Fruit fly (Drosophila melanogaster) whole organism, embryonic: ENCODE data around the gene Hip1.
A peak's percentile ranks its signal among the peaks of the same experiment; 100 is the strongest.

Experiments used
- ATbp ChIP-seq: fragments of 200-800 bp; sonication (Bioruptor generic); optimal IDR thresholded peaks from 2 replicates; lab custom pipeline; 2017; ENCODE audit warnings: missing biosample characterization, mild to moderate bottlenecking, missing genetic modification characterization, missing genetic modification reagents
- Blimp-1 ChIP-seq: fragments of 200-800 bp; sonication (Bioruptor generic); optimal IDR thresholded peaks from 3 replicates; lab custom pipeline; 2018; ENCODE audit warnings: missing biosample characterization, missing genetic modification characterization, mild to moderate bottlenecking, moderate library complexity, missing genetic modification reagents
- CG12104 ChIP-seq: fragments of 200-800 bp; sonication (Bioruptor generic); optimal IDR thresholded peaks from 3 replicates; lab custom pipeline; 2016; ENCODE audit warnings: missing biosample characterization, missing genetic modification characterization
- CG12769 ChIP-seq: fragments of 200-800 bp; sonication (Bioruptor generic); optimal IDR thresholded peaks from 2 replicates; lab custom pipeline; 2019; ENCODE audit warnings: missing biosample characterization, mild to moderate bottlenecking, missing genetic modification characterization, moderate library complexity
- CG15696 ChIP-seq: fragments of 200-800 bp; sonication (Bioruptor generic); optimal IDR thresholded peaks from 2 replicates; lab custom pipeline; 2019; ENCODE audit warnings: missing biosample characterization, mild to moderate bottlenecking, missing genetic modification characterization, moderate library complexity
- CG17912 ChIP-seq: fragments of 200-800 bp; sonication (Bioruptor generic); optimal IDR thresholded peaks from 2 replicates; lab custom pipeline; 2018; ENCODE audit warnings: missing biosample characterization, mild to moderate bottlenecking, missing genetic modification characterization
- CG30020 ChIP-seq: fragments of 200-800 bp; optimal IDR thresholded peaks from 2 replicates; lab custom pipeline; 2019; ENCODE audit warnings: missing biosample characterization, mild to moderate bottlenecking, missing genetic modification characterization, moderate library complexity
- CG30403 ChIP-seq: fragments of 200-800 bp; sonication (Bioruptor generic); optimal IDR thresholded peaks from 3 replicates; lab custom pipeline; 2016; ENCODE audit warnings: missing biosample characterization, missing genetic modification characterization
- CG3407 ChIP-seq: fragments of 200-800 bp; sonication (Bioruptor generic); optimal IDR thresholded peaks from 2 replicates; lab custom pipeline; 2018; ENCODE audit warnings: missing biosample characterization, mild to moderate bottlenecking, missing genetic modification characterization
- CG3726 ChIP-seq: fragments of 200-800 bp; sonication (Bioruptor generic); IDR thresholded peaks from 3 replicates; pipeline ENCODE4, ENCODE4 v1.3.6; 2022; ENCODE audit warnings: missing biosample characterization, missing genetic modification characterization
- CG5953 ChIP-seq: fragments of 200-800 bp; sonication (Bioruptor generic); IDR thresholded peaks from 2 replicates; pipeline ENCODE4 v1.3.6; 2022; ENCODE audit warnings: missing biosample characterization, missing genetic modification characterization
- CG6254 ChIP-seq: fragments of 200-800 bp; sonication (Bioruptor generic); optimal IDR thresholded peaks from 3 replicates; lab custom pipeline; 2017; ENCODE audit warnings: mild to moderate bottlenecking, missing biosample characterization, missing genetic modification reagents, missing genetic modification characterization
- CG6854 ChIP-seq: fragments of 200-800 bp; sonication (Bioruptor generic); optimal IDR thresholded peaks from 3 replicates; lab custom pipeline; 2017; ENCODE audit warnings: missing biosample characterization, mild to moderate bottlenecking, missing genetic modification characterization
- CG7987 ChIP-seq: fragments of 200-800 bp; sonication (Bioruptor generic); optimal IDR thresholded peaks from 2 replicates; lab custom pipeline; 2018; ENCODE audit warnings: missing biosample characterization, mild to moderate bottlenecking, missing genetic modification characterization, moderate library complexity
- CG8290 ChIP-seq, 3 experiments: fragments of 200-800 bp; sonication (Bioruptor generic); optimal IDR thresholded peaks; 2 replicates each; lab custom pipeline; 2016 to 2019; ENCODE audit warnings: missing biosample characterization in 3 of 3, missing genetic modification characterization in 3 of 3, mild to moderate bottlenecking in 2 of 3, moderate library complexity in 1 of 3
- CHES-1-like ChIP-seq: fragments of 200-800 bp; sonication (Bioruptor generic); optimal IDR thresholded peaks from 2 replicates; lab custom pipeline; 2016; ENCODE audit warnings: missing biosample characterization, missing genetic modification characterization
- CrebB ChIP-seq: fragments of 200-800 bp; sonication (Bioruptor generic); optimal IDR thresholded peaks from 3 replicates; lab custom pipeline; 2018; ENCODE audit warnings: missing biosample characterization, mild to moderate bottlenecking, missing genetic modification characterization
- Doc3 ChIP-seq: fragments of 200-800 bp; sonication (Bioruptor generic); IDR thresholded peaks from 3 replicates; pipeline ENCODE4 v1.3.6; 2022; ENCODE audit warnings: missing biosample characterization, missing genetic modification characterization; ENCODE audit not compliant: partially characterized antibody
- Elba2 ChIP-seq: fragments of 200-800 bp; sonication (Bioruptor generic); optimal IDR thresholded peaks from 3 replicates; lab custom pipeline; 2016; ENCODE audit warnings: missing biosample characterization, missing genetic modification characterization
- Fer2 ChIP-seq: fragments of 200-800 bp; sonication (Bioruptor generic); optimal IDR thresholded peaks from 2 replicates; lab custom pipeline; 2018; ENCODE audit warnings: missing biosample characterization, mild to moderate bottlenecking, missing genetic modification characterization, moderate library complexity
- Hsf ChIP-seq: fragments of 200-800 bp; sonication (Bioruptor generic); optimal IDR thresholded peaks from 3 replicates; lab custom pipeline; 2016; ENCODE audit warnings: missing biosample characterization, missing genetic modification characterization
- Six4 ChIP-seq: fragments of 200-800 bp; sonication (Bioruptor generic); optimal IDR thresholded peaks from 2 replicates; lab custom pipeline; 2016; ENCODE audit warnings: missing biosample characterization, missing genetic modification characterization
- Sry-β ChIP-seq: fragments of 200-800 bp; sonication (Bioruptor generic); optimal IDR thresholded peaks from 2 replicates; lab custom pipeline; 2018; ENCODE audit warnings: missing biosample characterization, mild to moderate bottlenecking, missing genetic modification characterization, moderate library complexity
- Stat92E ChIP-seq, 3 experiments: fragments of >200 bp in 2 of 3; fragments of 200-800 bp in 1 of 3; sonication (Bioruptor generic) in 1 of 3; optimal IDR thresholded peaks; 2 replicates each; lab custom pipeline; 2017 to 2019; ENCODE audit warnings: missing biosample characterization in 3 of 3, missing genetic modification characterization in 3 of 3, mild to moderate bottlenecking in 1 of 3, moderate library complexity in 1 of 3
- Vsx1 ChIP-seq: fragments of 200-800 bp; sonication (Bioruptor generic); optimal IDR thresholded peaks from 2 replicates; lab custom pipeline; 2017; ENCODE audit warnings: missing biosample characterization, mild to moderate bottlenecking, missing genetic modification characterization, missing genetic modification reagents
- Xrp1 ChIP-seq: fragments of 200-800 bp; sonication (Bioruptor generic); IDR thresholded peaks from 2 replicates; pipeline ENCODE4 v1.3.6; 2022; ENCODE audit warnings: missing biosample characterization, missing genetic modification characterization
- ara ChIP-seq: fragments of 200-800 bp; sonication (Bioruptor generic); IDR thresholded peaks from 2 replicates; pipeline ENCODE4 v1.3.6; 2022; ENCODE audit warnings: missing biosample characterization, missing genetic modification characterization
- bab2 ChIP-seq: fragments of 200-800 bp; sonication (Bioruptor generic); optimal IDR thresholded peaks from 2 replicates; lab custom pipeline; 2016; ENCODE audit warnings: missing biosample characterization, missing genetic modification characterization
- dpn ChIP-seq, 2 experiments: fragments of 200-800 bp; sonication (Bioruptor generic); optimal IDR thresholded peaks; 3 replicates each; lab custom pipeline; 2016; ENCODE audit warnings: missing biosample characterization in 2 of 2, missing genetic modification characterization in 2 of 2
- hkb ChIP-seq, 2 experiments: fragments of 200-800 bp in 1 of 2; fragments of >200 bp in 1 of 2; sonication (Bioruptor generic) in 1 of 2; IDR thresholded peaks in 1 of 2; optimal IDR thresholded peaks in 1 of 2; 2 replicates each; pipeline versions ENCODE4 v1.3.6 to Lab custom; 2017 to 2022; ENCODE audit warnings: missing biosample characterization in 1 of 2, missing genetic modification characterization in 1 of 2
- insv ChIP-seq, 2 experiments: fragments of 200-800 bp; sonication (Bioruptor generic); optimal IDR thresholded peaks; 3 replicates each; lab custom pipeline; 2016 to 2018; ENCODE audit warnings: missing biosample characterization in 2 of 2, missing genetic modification characterization in 2 of 2
- inv ChIP-seq: fragments of 200-800 bp; sonication (Bioruptor generic); IDR thresholded peaks from 2 replicates; pipeline ENCODE4 v1.3.6; 2022; ENCODE audit warnings: missing biosample characterization, missing genetic modification characterization; ENCODE audit not compliant: partially characterized antibody
- kay ChIP-seq: fragments of 200-800 bp; sonication (Bioruptor generic); optimal IDR thresholded peaks from 2 replicates; lab custom pipeline; 2016; ENCODE audit warnings: missing biosample characterization, missing genetic modification characterization
- lmd ChIP-seq: fragments of 200-800 bp; sonication (Bioruptor generic); IDR thresholded peaks from 2 replicates; pipeline ENCODE4 v1.3.6; 2022; ENCODE audit warnings: missing biosample characterization, missing genetic modification characterization
- mam ChIP-seq: fragments of 200-800 bp; sonication (Bioruptor generic); optimal IDR thresholded peaks from 3 replicates; lab custom pipeline; 2016; ENCODE audit warnings: missing biosample characterization, missing genetic modification characterization
- pho ChIP-seq: fragments of 200-800 bp; sonication (Bioruptor generic); optimal IDR thresholded peaks from 2 replicates; lab custom pipeline; 2016; ENCODE audit warnings: missing biosample characterization, missing genetic modification characterization
- ranshi ChIP-seq: fragments of 200-800 bp; sonication (Bioruptor generic); IDR thresholded peaks from 2 replicates; pipeline ENCODE4 v1.3.6; 2022; ENCODE audit warnings: missing biosample characterization, missing genetic modification characterization
- sc ChIP-seq, 3 experiments: fragments of >200 bp in 2 of 3; fragments of 200-800 bp in 1 of 3; sonication (Bioruptor generic) in 1 of 3; optimal IDR thresholded peaks; 2 replicates in 2 of 3; 3 replicates in 1 of 3; lab custom pipeline; 2017; ENCODE audit warnings: mild to moderate bottlenecking in 1 of 3, missing biosample characterization in 1 of 3, missing genetic modification characterization in 1 of 3, missing genetic modification reagents in 1 of 3
- stwl ChIP-seq: fragments of 200-800 bp; sonication (Bioruptor generic); optimal IDR thresholded peaks from 3 replicates; lab custom pipeline; 2018; ENCODE audit warnings: missing biosample characterization, mild to moderate bottlenecking, missing genetic modification characterization, moderate library complexity
- sug ChIP-seq: fragments of 200-800 bp; optimal IDR thresholded peaks from 2 replicates; lab custom pipeline; 2019; ENCODE audit warnings: missing biosample characterization, mild to moderate bottlenecking, missing genetic modification characterization, moderate library complexity
- tgo ChIP-seq: fragments of 200-800 bp; sonication (Bioruptor generic); IDR thresholded peaks from 3 replicates; pipeline ENCODE4 v1.3.6; 2022; ENCODE audit warnings: missing biosample characterization, missing genetic modification characterization
- tll ChIP-seq, 2 experiments: fragments of 200-800 bp in 1 of 2; fragments of >200 bp in 1 of 2; sonication (Bioruptor generic) in 1 of 2; optimal IDR thresholded peaks; 2 replicates each; lab custom pipeline; 2017 to 2019; ENCODE audit warnings: missing biosample characterization in 2 of 2, missing genetic modification characterization in 2 of 2, mild to moderate bottlenecking in 1 of 2, moderate library complexity in 1 of 2
- tna ChIP-seq: fragments of 200-800 bp; sonication (Bioruptor generic); IDR thresholded peaks from 2 replicates; pipeline ENCODE4 v1.3.6; 2022; ENCODE audit warnings: missing biosample characterization, missing genetic modification characterization; ENCODE audit not compliant: partially characterized antibody
- trem ChIP-seq: fragments of 200-800 bp; optimal IDR thresholded peaks from 3 replicates; lab custom pipeline; 2019; ENCODE audit warnings: missing biosample characterization, mild to moderate bottlenecking, missing genetic modification characterization, moderate library complexity
- unc-4 ChIP-seq: fragments of 200-800 bp; sonication (Bioruptor generic); IDR thresholded peaks from 2 replicates; pipeline ENCODE4 v1.3.6; 2022; ENCODE audit warnings: missing biosample characterization, missing genetic modification characterization; ENCODE audit not compliant: partially characterized antibody
- vfl ChIP-seq: fragments of 200-800 bp; sonication (Bioruptor generic); optimal IDR thresholded peaks from 2 replicates; lab custom pipeline; 2016; ENCODE audit warnings: missing biosample characterization, missing genetic modification characterization
- vnd ChIP-seq: fragments of 200-800 bp; sonication (Bioruptor generic); IDR thresholded peaks from 3 replicates; pipeline ENCODE4 v1.3.6; 2022; ENCODE audit warnings: missing biosample characterization, missing genetic modification characterization; ENCODE audit not compliant: partially characterized antibody

Gene Hip1

DNA sequence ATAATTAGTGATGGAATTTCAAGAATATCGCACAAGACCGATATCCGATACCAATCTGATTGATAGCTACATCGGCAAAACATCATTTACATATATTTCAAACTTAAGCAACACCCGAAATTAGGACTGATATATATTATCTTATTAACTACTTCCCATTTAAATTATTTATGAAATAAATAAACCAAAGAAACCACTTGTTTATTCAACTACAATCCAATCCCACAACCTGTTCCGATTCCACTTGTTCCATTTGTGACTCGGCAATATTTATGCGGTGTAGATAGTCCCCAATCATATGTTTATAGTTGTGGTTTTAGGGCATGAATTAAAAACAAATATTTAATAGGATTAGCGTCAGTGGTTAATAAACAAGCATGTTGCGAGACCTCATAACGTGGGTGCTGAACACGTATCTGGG is 18.6 kb downstream of the Hip1 start, which contains the start of the genes CG10973 and Vps13D (continued):
- TF ChIP-seq CG17912 (GFP tag; lab: Kevin White, UChicago), result peak; percentile 75
- TF ChIP-seq ATbp, result peak; percentile 88
- no peak for TF ChIP-seq Fer2 (tag; lab: Kevin White, UChicago)
- TF ChIP-seq Vsx1 (GFP tag; lab: Kevin White, UChicago), result no peak
- peak; percentile 61 for TF ChIP-seq Sry-β (GFP tag; lab: Kevin White, UChicago)
- peak in 1 of 3 experiments; percentile 71 for TF ChIP-seq Stat92E (GFP tag; optimal IDR thresholded peaks at IDR 0.05; lab: Kevin White, UChicago)
- no peak for TF ChIP-seq CG6854 (GFP tag; lab: Kevin White, UChicago)
- TF ChIP-seq tgo (GFP tag; lab: Robert Waterston, UW), result no peak; the same call in 2 of the 3 replicates
- peak; percentile 47; the same call in 1 of the 2 replicates for TF ChIP-seq ranshi (GFP tag; lab: Robert Waterston, UW)
- TF ChIP-seq mam, result peak; percentile 47
- TF ChIP-seq CG12769 (tag; lab: Kevin White, UChicago), result no peak
- TF ChIP-seq sug (tag; lab: Kevin White, UChicago), result no peak
- peak; percentile 24 for TF ChIP-seq vfl (GFP tag; lab: Kevin White, UChicago)
- TF ChIP-seq tna (GFP tag; lab: Robert Waterston, UW), result peak; percentile 69
- TF ChIP-seq stwl (tag; lab: Kevin White, UChicago), result peak; percentile 61
- peak; percentile 90 for TF ChIP-seq trem (tag; lab: Kevin White, UChicago)
- peak; percentile 52 for TF ChIP-seq Hsf (GFP tag; lab: Kevin White, UChicago)
- TF ChIP-seq CG12104 (GFP tag; lab: Kevin White, UChicago), result peak; percentile 27
- TF ChIP-seq CG30403 (GFP tag; lab: Kevin White, UChicago), result peak; percentile 58
- peak; percentile 48; the same call in 1 of the 2 replicates for TF ChIP-seq CG5953
- TF ChIP-seq CHES-1-like (GFP tag; lab: Kevin White, UChicago), result peak; percentile 33
- peak; percentile 89 for TF ChIP-seq inv (GFP tag; lab: Robert Waterston, UW)
- TF ChIP-seq lmd (GFP tag; lab: Robert Waterston, UW), result no peak
- TF ChIP-seq kay, result peak; percentile 1
- peak in 1 of 2 experiments; percentile 26 for TF ChIP-seq dpn (GFP tag; optimal IDR thresholded peaks at IDR 0.05; lab: Kevin White, UChicago)
- peak; percentile 92 for TF ChIP-seq unc-4 (GFP tag; lab: Robert Waterston, UW)
- TF ChIP-seq ara (GFP tag; lab: Robert Waterston, UW), result no peak; the same call in 1 of the 2 replicates
- TF ChIP-seq Blimp-1 (GFP tag; lab: Kevin White, UChicago), result no peak
- TF ChIP-seq insv (GFP tag; optimal IDR thresholded peaks at IDR 0.05; lab: Kevin White, UChicago), result peak in 1 of 2 experiments; percentile 64
- TF ChIP-seq Doc3, result peak; percentile 88
- peak; percentile 97 for TF ChIP-seq CG30020
- peak; percentile 84 for TF ChIP-seq vnd (GFP tag; lab: Robert Waterston, UW)
- TF ChIP-seq Elba2 (GFP tag; lab: Kevin White, UChicago), result peak; percentile 5
- TF ChIP-seq CG6254 (GFP tag; lab: Kevin White, UChicago), result peak; percentile 68
- peak; percentile 91 for TF ChIP-seq CG7987
- TF ChIP-seq bab2 (GFP tag; lab: Kevin White, UChicago), result peak; percentile 41
- peak; percentile 58; the same call in 1 of the 2 replicates for TF ChIP-seq Xrp1 (GFP tag; lab: Robert Waterston, UW)
- TF ChIP-seq hkb (optimal IDR thresholded peaks at IDR 0.05; lab: Kevin White, UChicago), result no peak
- TF ChIP-seq hkb (GFP tag; IDR thresholded peaks at IDR 0.05; lab: Robert Waterston, UW), result peak; percentile 55; the same call in 1 of the 2 replicates
- TF ChIP-seq tll (GFP tag; optimal IDR thresholded peaks at IDR 0.05; lab: Kevin White, UChicago), result peak in 1 of 2 experiments; percentile 61
- peak; percentile 32 for TF ChIP-seq Six4 (GFP tag; lab: Kevin White, UChicago)
- no peak for TF ChIP-seq sc (optimal IDR thresholded peaks at IDR 0.05; lab: Kevin White, UChicago)
- TF ChIP-seq sc (GFP tag; optimal IDR thresholded peaks at IDR 0.05; lab: Kevin White, UChicago), result peak; percentile 54
- TF ChIP-seq CrebB (tag; lab: Kevin White, UChicago), result peak; percentile 82
- peak; percentile 32 for TF ChIP-seq CG8290 (GFP tag; optimal IDR thresholded peaks at IDR 0.05; lab: Kevin White, UChicago)
- no peak for TF ChIP-seq CG8290 (tag; optimal IDR thresholded peaks at IDR 0.05; lab: Kevin White, UChicago)
- peak; percentile 64 for TF ChIP-seq CG3407 (GFP tag; lab: Kevin White, UChicago)
- TF ChIP-seq pho (GFP tag; lab: Kevin White, UChicago), result peak; percentile 52
- no peak for TF ChIP-seq CG15696 (tag; lab: Kevin White, UChicago)
- no peak for TF ChIP-seq CG3726 (GFP tag; lab: Robert Waterston, UW)
